Worm (Caenorhabditis elegans) whole organism, late embryonic: ENCODE measurements around the gene C46C2.6.

Source experiments
- ceh-45 ChIP-seq: fragments of 200-800 bp; sonication (Bioruptor generic); IDR thresholded peaks from 2 replicates; pipeline ENCODE4 v1.3.6; 2022; ENCODE audit warnings: missing genetic modification reagents, missing genetic modification characterization, missing compliant biosample characterization
- sox-2 ChIP-seq: fragments of 200-800 bp; sonication (Bioruptor generic); IDR thresholded peaks from 2 replicates; pipeline ENCODE4 v1.3.6; 2022; ENCODE audit warnings: missing genetic modification reagents, missing genetic modification characterization, missing compliant biosample characterization
- syd-9 ChIP-seq: sonication (generic microtip); optimal IDR thresholded peaks from 2 replicates; lab custom pipeline; 2016; ENCODE audit warnings: mild to moderate bottlenecking, missing genetic modification characterization, moderate library complexity, missing compliant biosample characterization
- ztf-16 ChIP-seq: sonication (generic microtip); optimal IDR thresholded peaks from 2 replicates; lab custom pipeline; 2017; ENCODE audit warnings: missing genetic modification characterization, missing compliant biosample characterization

DNA sequence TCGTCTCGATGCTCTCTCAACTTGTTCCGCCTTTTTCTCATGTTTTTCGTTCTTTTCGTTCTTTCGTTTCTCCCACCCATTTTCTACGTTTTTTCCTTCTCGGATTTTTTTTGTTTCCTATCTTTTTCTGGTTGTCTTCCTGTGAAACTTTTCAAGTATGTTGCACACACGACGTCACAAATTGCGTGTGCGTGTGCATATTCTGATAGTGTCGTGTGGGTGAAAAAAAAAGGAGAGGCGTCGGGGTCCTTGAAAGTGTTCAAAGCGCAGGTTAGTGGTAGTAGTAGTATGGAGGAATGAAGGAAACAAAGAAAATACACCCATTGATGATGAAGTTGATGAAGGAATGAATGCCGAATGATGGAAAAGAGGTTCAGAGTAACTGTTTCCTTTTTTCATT, 42.5 kb upstream of the C46C2.6 start:
- TF ChIP-seq sox-2 (GFP tag; lab: Robert Waterston, UW) (no peak), syd-9 (tag; lab: Kevin White, UChicago) (no peak), ceh-45 (no peak), ztf-16 (tag; lab: Kevin White, UChicago) (no peak)
